Fruit fly (Drosophila melanogaster) whole organism, embryonic: ENCODE data around the gene CG34427.

ENCODE experiments used
- Aef1 ChIP-seq: fragments of 200-800 bp; sonication (Bioruptor generic); IDR thresholded peaks from 3 replicates; pipeline ENCODE4 v1.3.6; 2022; ENCODE audit warnings: missing biosample characterization, missing genetic modification characterization
- BEAF-32 ChIP-seq: fragments of 200-800 bp; sonication (Bioruptor generic); optimal IDR thresholded peaks from 3 replicates; lab custom pipeline; 2017; ENCODE audit warnings: missing biosample characterization, missing genetic modification characterization, mild to moderate bottlenecking, moderate library complexity, missing genetic modification reagents
- BtbVII ChIP-seq: fragments of 200-800 bp; sonication (Bioruptor generic); optimal IDR thresholded peaks from 3 replicates; lab custom pipeline; 2017; ENCODE audit warnings: missing biosample characterization, mild to moderate bottlenecking, missing genetic modification characterization
- CG12071 ChIP-seq: fragments of 200-800 bp; sonication (Bioruptor generic); optimal IDR thresholded peaks from 3 replicates; lab custom pipeline; 2018; ENCODE audit warnings: missing biosample characterization, mild to moderate bottlenecking, missing genetic modification characterization
- CG12236 ChIP-seq: fragments of 200-800 bp; sonication (Bioruptor generic); optimal IDR thresholded peaks from 2 replicates; lab custom pipeline; 2016; ENCODE audit warnings: missing biosample characterization, missing genetic modification characterization
- CG13296 ChIP-seq: fragments of 200-800 bp; sonication (Bioruptor generic); optimal IDR thresholded peaks from 3 replicates; lab custom pipeline; 2018; ENCODE audit warnings: missing biosample characterization, mild to moderate bottlenecking, missing genetic modification characterization
- CG15073 ChIP-seq: fragments of 200-800 bp; sonication (Bioruptor generic); optimal IDR thresholded peaks from 2 replicates; lab custom pipeline; 2016; ENCODE audit warnings: missing biosample characterization, missing genetic modification characterization
- CG17802 ChIP-seq: fragments of 200-800 bp; sonication (Bioruptor generic); optimal IDR thresholded peaks from 2 replicates; lab custom pipeline; 2018; ENCODE audit warnings: missing biosample characterization, mild to moderate bottlenecking, missing genetic modification characterization, moderate library complexity
- CG2202 ChIP-seq: fragments of 200-800 bp; sonication (Bioruptor generic); optimal IDR thresholded peaks from 2 replicates; lab custom pipeline; 2018; ENCODE audit warnings: missing biosample characterization, mild to moderate bottlenecking, missing genetic modification characterization
- CG31224 ChIP-seq: fragments of 200-800 bp; sonication (Bioruptor generic); IDR thresholded peaks from 2 replicates; pipeline ENCODE4 v1.3.6; 2022; ENCODE audit warnings: missing biosample characterization, missing genetic modification characterization
- CG32532 ChIP-seq: fragments of 200-800 bp; sonication (Bioruptor generic); IDR thresholded peaks from 2 replicates; pipeline ENCODE4 v1.3.6; 2022; ENCODE audit warnings: missing biosample characterization, missing genetic modification characterization
- CG43689 ChIP-seq: fragments of 200-800 bp; sonication (Bioruptor generic); IDR thresholded peaks from 2 replicates; pipeline ENCODE4 v1.3.6; 2022; ENCODE audit warnings: missing biosample characterization, missing genetic modification characterization
- CG5180 ChIP-seq: fragments of 200-800 bp; sonication (Bioruptor generic); optimal IDR thresholded peaks from 3 replicates; lab custom pipeline; 2017; ENCODE audit warnings: missing biosample characterization, missing genetic modification characterization, mild to moderate bottlenecking, moderate library complexity, missing genetic modification reagents
- CG5245 ChIP-seq: fragments of 200-800 bp; sonication (Bioruptor generic); optimal IDR thresholded peaks from 3 replicates; lab custom pipeline; 2016; ENCODE audit warnings: missing biosample characterization, missing genetic modification characterization
- CG7372 ChIP-seq: fragments of 200-800 bp; sonication (Bioruptor generic); IDR thresholded peaks from 2 replicates; pipeline ENCODE4 v1.3.6; 2022; ENCODE audit warnings: missing biosample characterization, missing genetic modification characterization
- CG7556 ChIP-seq: fragments of 200-800 bp; sonication (Bioruptor generic); optimal IDR thresholded peaks from 2 replicates; lab custom pipeline; 2017; ENCODE audit warnings: missing biosample characterization, mild to moderate bottlenecking, missing genetic modification characterization
- CG8281 ChIP-seq: fragments of 200-800 bp; sonication (Bioruptor generic); optimal IDR thresholded peaks from 2 replicates; lab custom pipeline; 2018; ENCODE audit warnings: missing biosample characterization, mild to moderate bottlenecking, missing genetic modification characterization, moderate library complexity
- CG8388 ChIP-seq: fragments of 200-800 bp; sonication (Bioruptor generic); optimal IDR thresholded peaks from 2 replicates; lab custom pipeline; 2019; ENCODE audit warnings: missing biosample characterization, mild to moderate bottlenecking, missing genetic modification characterization, moderate library complexity
- CG9437 ChIP-seq: fragments of 200-800 bp; sonication (Bioruptor generic); optimal IDR thresholded peaks from 2 replicates; lab custom pipeline; 2018; ENCODE audit warnings: missing biosample characterization, mild to moderate bottlenecking, missing genetic modification characterization
- CG9727 ChIP-seq: fragments of 200-800 bp; sonication (Bioruptor generic); optimal IDR thresholded peaks from 3 replicates; lab custom pipeline; 2017; ENCODE audit warnings: missing biosample characterization, mild to moderate bottlenecking, missing genetic modification characterization
- Dbx ChIP-seq: fragments of 200-800 bp; sonication (Bioruptor generic); IDR thresholded peaks from 3 replicates; pipeline ENCODE4 v1.3.6; 2022; ENCODE audit warnings: missing biosample characterization, missing genetic modification characterization
- Dll ChIP-seq: fragments of 200-800 bp; sonication (Bioruptor generic); IDR thresholded peaks from 4 replicates; pipeline ENCODE4 v1.3.6; 2022; ENCODE audit warnings: missing biosample characterization, missing genetic modification characterization; ENCODE audit not compliant: partially characterized antibody
- Gsc ChIP-seq: fragments of 200-800 bp; sonication (Bioruptor generic); IDR thresholded peaks from 2 replicates; pipeline ENCODE4 v1.3.6; 2022; ENCODE audit warnings: missing biosample characterization, missing genetic modification characterization
- Hr51 ChIP-seq, 2 experiments: fragments of 200-800 bp; sonication (Bioruptor generic); optimal IDR thresholded peaks; 2 replicates in 1 of 2; 3 replicates in 1 of 2; lab custom pipeline; 2016 to 2018; ENCODE audit warnings: missing biosample characterization in 2 of 2, missing genetic modification characterization in 2 of 2, mild to moderate bottlenecking in 1 of 2, moderate library complexity in 1 of 2
- MESR4 ChIP-seq: fragments of 200-800 bp; sonication (Bioruptor generic); optimal IDR thresholded peaks from 2 replicates; lab custom pipeline; 2018; ENCODE audit warnings: missing biosample characterization, mild to moderate bottlenecking, missing genetic modification characterization, moderate library complexity
- Nf-YC ChIP-seq: fragments of 200-800 bp; optimal IDR thresholded peaks from 3 replicates; lab custom pipeline; 2019; ENCODE audit warnings: missing biosample characterization, mild to moderate bottlenecking, missing genetic modification characterization, moderate library complexity
- Rfx ChIP-seq: fragments of 200-800 bp; sonication (Bioruptor generic); IDR thresholded peaks from 2 replicates; pipeline ENCODE4 v1.3.6; 2022; ENCODE audit warnings: missing biosample characterization, missing genetic modification characterization
- abd-A ChIP-seq: fragments of 200-800 bp; sonication (Bioruptor generic); optimal IDR thresholded peaks from 3 replicates; lab custom pipeline; 2019; ENCODE audit warnings: missing biosample characterization, mild to moderate bottlenecking, missing genetic modification characterization, moderate library complexity
- ac ChIP-seq: fragments of 200-800 bp; sonication (Bioruptor generic); optimal IDR thresholded peaks from 3 replicates; lab custom pipeline; 2017; ENCODE audit warnings: missing biosample characterization, mild to moderate bottlenecking, missing genetic modification characterization
- ase ChIP-seq: fragments of 200-800 bp; sonication (Bioruptor generic); IDR thresholded peaks from 3 replicates; pipeline ENCODE4 v1.3.6; 2022; ENCODE audit warnings: missing biosample characterization, missing genetic modification characterization
- cato ChIP-seq: fragments of 200-800 bp; sonication (Bioruptor generic); optimal IDR thresholded peaks from 2 replicates; lab custom pipeline; 2016; ENCODE audit warnings: missing biosample characterization, missing genetic modification characterization, borderline replicate concordance
- caup ChIP-seq: fragments of 200-800 bp; sonication (Bioruptor generic); optimal IDR thresholded peaks from 3 replicates; lab custom pipeline; 2017; ENCODE audit warnings: missing biosample characterization, mild to moderate bottlenecking, missing genetic modification characterization, moderate library complexity; ENCODE audit not compliant: severe bottlenecking
- cg ChIP-seq: fragments of 200-800 bp; sonication (Bioruptor generic); optimal IDR thresholded peaks from 3 replicates; lab custom pipeline; 2019; ENCODE audit warnings: missing biosample characterization, mild to moderate bottlenecking, missing genetic modification characterization, moderate library complexity
- crc ChIP-seq: fragments of 200-800 bp; sonication (Bioruptor generic); optimal IDR thresholded peaks from 2 replicates; lab custom pipeline; 2016; ENCODE audit warnings: missing biosample characterization, missing genetic modification characterization
- dimm ChIP-seq: fragments of 200-800 bp; sonication (Bioruptor generic); IDR thresholded peaks from 2 replicates; pipeline ENCODE4 v1.3.6; 2022; ENCODE audit warnings: missing biosample characterization, missing genetic modification characterization
- ftz-f1 ChIP-seq: fragments of 200-800 bp; sonication (Bioruptor generic); optimal IDR thresholded peaks from 2 replicates; lab custom pipeline; 2016; ENCODE audit warnings: missing biosample characterization, missing genetic modification characterization
- gce ChIP-seq: fragments of 200-800 bp; sonication (Bioruptor generic); IDR thresholded peaks from 3 replicates; pipeline ENCODE4 v1.3.6; 2022; ENCODE audit warnings: missing biosample characterization, missing genetic modification characterization
- gem ChIP-seq: fragments of 200-800 bp; sonication (Bioruptor generic); optimal IDR thresholded peaks from 2 replicates; lab custom pipeline; 2019; ENCODE audit warnings: missing biosample characterization, mild to moderate bottlenecking, missing genetic modification characterization, moderate library complexity
- lilli ChIP-seq: fragments of 200-800 bp; sonication (Bioruptor generic); optimal IDR thresholded peaks from 3 replicates; lab custom pipeline; 2016; ENCODE audit warnings: missing biosample characterization, missing genetic modification characterization
- onecut ChIP-seq: fragments of 200-800 bp; sonication (Bioruptor generic); IDR thresholded peaks from 2 replicates; pipeline ENCODE4 v1.3.6; 2022; ENCODE audit warnings: missing biosample characterization, missing genetic modification characterization
- otp ChIP-seq: fragments of 200-800 bp; sonication (Bioruptor generic); IDR thresholded peaks from 3 replicates; pipeline ENCODE4, ENCODE4 v1.3.6; 2022; ENCODE audit warnings: missing biosample characterization, missing genetic modification characterization
- pb ChIP-seq: fragments of 200-800 bp; sonication (Bioruptor generic); optimal IDR thresholded peaks from 3 replicates; lab custom pipeline; 2016; ENCODE audit warnings: missing biosample characterization, missing genetic modification characterization
- pros ChIP-seq: fragments of 200-800 bp; sonication (Bioruptor generic); optimal IDR thresholded peaks from 3 replicates; lab custom pipeline; 2019; ENCODE audit warnings: missing biosample characterization, mild to moderate bottlenecking, missing genetic modification characterization, moderate library complexity
- rib ChIP-seq: fragments of 200-800 bp; sonication (Bioruptor generic); IDR thresholded peaks from 2 replicates; pipeline ENCODE4 v1.3.6; 2022; ENCODE audit warnings: missing biosample characterization, missing genetic modification characterization
- ro ChIP-seq: fragments of 200-800 bp; sonication (Bioruptor generic); IDR thresholded peaks from 2 replicates; pipeline ENCODE4 v1.3.6; 2022; ENCODE audit warnings: missing biosample characterization, missing genetic modification characterization
- sna ChIP-seq: fragments of 200-800 bp; sonication (Bioruptor generic); IDR thresholded peaks from 2 replicates; pipeline ENCODE4 v1.3.6; 2022; ENCODE audit warnings: missing biosample characterization, missing genetic modification characterization; ENCODE audit not compliant: partially characterized antibody
- vfl ChIP-seq: fragments of 200-800 bp; sonication (Bioruptor generic); optimal IDR thresholded peaks from 2 replicates; lab custom pipeline; 2016; ENCODE audit warnings: missing biosample characterization, missing genetic modification characterization
- zf30C ChIP-seq: fragments of 200-800 bp; sonication (Bioruptor generic); optimal IDR thresholded peaks from 3 replicates; lab custom pipeline; 2018; ENCODE audit warnings: missing biosample characterization, mild to moderate bottlenecking, missing genetic modification characterization

The CG34427 gene

dm6 chr3L:8772998-8773684 lies 31.4 kb upstream of the CG34427 start (continued):
- TF ChIP-seq Nf-YC (tag; lab: Kevin White, UChicago) (peak; percentile 43), CG17802 (tag; lab: Kevin White, UChicago) (peak; percentile 18), gem (tag; lab: Kevin White, UChicago) (peak; percentile 86), MESR4 (no peak), CG2202 (tag; lab: Kevin White, UChicago) (peak; percentile 80), zf30C (GFP tag; lab: Kevin White, UChicago) (no peak), ase (peak; percentile 31; the same call in 2 of the 3 replicates), CG31224 (no peak), CG9437 (peak; percentile 52), Dll (GFP tag; lab: Robert Waterston, UW) (no peak), gce (GFP tag; lab: Robert Waterston, UW) (0 out of 3 replicates have a peak, but pooled peaks have one; percentile 33), CG32532 (0 out of 2 replicates have a peak, but pooled peaks have one; percentile 16), dimm (0 out of 2 replicates have a peak, but pooled peaks have one; percentile 41), pros (GFP tag; lab: Kevin White, UChicago) (no peak), Aef1 (GFP tag; lab: Robert Waterston, UW) (0 out of 3 replicates have a peak, but pooled peaks have one; percentile 18), cg (GFP tag; lab: Kevin White, UChicago) (no peak), ro (GFP tag; lab: Robert Waterston, UW) (peak; percentile 31; the same call in 1 of the 2 replicates), caup (GFP tag; lab: Kevin White, UChicago) (peak; percentile 25), pb (no peak), Gsc (GFP tag; lab: Robert Waterston, UW) (no peak), onecut (GFP tag; lab: Robert Waterston, UW) (peak; percentile 34; the same call in 1 of the 2 replicates), CG43689 (no peak), lilli (GFP tag; lab: Kevin White, UChicago) (peak; percentile 46), BEAF-32 (GFP tag; lab: Kevin White, UChicago) (no peak), vfl (GFP tag; lab: Kevin White, UChicago) (no peak), BtbVII (no peak), ac (GFP tag; lab: Kevin White, UChicago) (no peak), crc (GFP tag; lab: Kevin White, UChicago) (no peak), CG13296 (GFP tag; lab: Kevin White, UChicago) (peak; percentile 25), CG9727 (peak; percentile 68), CG7372 (GFP tag; lab: Robert Waterston, UW) (peak; percentile 43; the same call in 1 of the 2 replicates), Rfx (GFP tag; lab: Robert Waterston, UW) (0 out of 2 replicates have a peak, but pooled peaks have one; percentile 31), CG8281 (tag; lab: Kevin White, UChicago) (peak; percentile 90), Hr51 (GFP tag; optimal IDR thresholded peaks at IDR 0.05; lab: Kevin White, UChicago) (peak in 1 of 2 experiments; percentile 85), CG15073 (no peak), CG12236 (GFP tag; lab: Kevin White, UChicago) (peak; percentile 66), ftz-f1 (no peak), CG5245 (GFP tag; lab: Kevin White, UChicago) (peak; percentile 41), rib (no peak), CG5180 (GFP tag; lab: Kevin White, UChicago) (peak; percentile 25), Dbx (GFP tag; lab: Robert Waterston, UW) (no peak), CG7556 (peak; percentile 75), CG12071 (GFP tag; lab: Kevin White, UChicago) (no peak), abd-A (tag; lab: Kevin White, UChicago) (peak; percentile 18), otp (GFP tag; lab: Robert Waterston, UW) (peak; percentile 78), cato (GFP tag; lab: Kevin White, UChicago) (peak; percentile 60), sna (GFP tag; lab: Robert Waterston, UW) (no peak), CG8388 (GFP tag; lab: Kevin White, UChicago) (peak; percentile 82)
